Fruit fly (Drosophila melanogaster): ENCODE results near the gene CG15571.
A peak's percentile ranks its signal among the peaks of the same experiment; 100 is the strongest.

CG15571 gene

dm6 chrX:4205346-4206178 lies 11.6 kb downstream of the CG15571 start, which contains the start of gene Fas2 (continued):
- TF ChIP-seq CG18476 (GFP tag; optimal IDR thresholded peaks at IDR 0.05) (peak; percentile 45), CG17829 (tag; optimal IDR thresholded peaks at IDR 0.05) (peak; percentile 51), CG13775 (GFP tag; optimal IDR thresholded peaks at IDR 0.05) (no peak), phol (tag; optimal IDR thresholded peaks at IDR 0.05) (peak; percentile 21), btn (GFP tag; optimal IDR thresholded peaks at IDR 0.05) (peak; percentile 39), Fer1 (GFP tag; optimal IDR thresholded peaks at IDR 0.05) (peak; percentile 69), vnd (GFP tag; IDR thresholded peaks at IDR 0.05; ENCODE audit: partially characterized antibody) (no peak), Aef1 (GFP tag; IDR thresholded peaks at IDR 0.05) (no peak), slp2 (GFP tag; optimal IDR thresholded peaks at IDR 0.05) (no peak), D (optimal IDR thresholded peaks at IDR 0.05) (no peak), D (GFP tag; optimal IDR thresholded peaks at IDR 0.05) (peak; percentile 26), CG12299 (tag; optimal IDR thresholded peaks at IDR 0.05) (peak; percentile 47), CG7357 (GFP tag; IDR thresholded peaks at IDR 0.05) (0 out of 3 replicates have a peak, but pooled peaks have one; percentile 18), eve (GFP tag; optimal IDR thresholded peaks at IDR 0.05) (no peak), CG8359 (GFP tag; optimal IDR thresholded peaks at IDR 0.05; ENCODE audit: borderline replicate concordance) (no peak), stc (GFP tag; IDR thresholded peaks at IDR 0.05) (peak; percentile 50; the same call in 1 of the 2 replicates), CG12942 (GFP tag; optimal IDR thresholded peaks at IDR 0.05) (no peak), vfl (GFP tag; optimal IDR thresholded peaks at IDR 0.05) (no peak), crc (GFP tag; optimal IDR thresholded peaks at IDR 0.05) (no peak), CG17359 (tag; optimal IDR thresholded peaks at IDR 0.05) (peak; percentile 57), Deaf1 (tag; optimal IDR thresholded peaks at IDR 0.05) (peak; percentile 39), unc-4 (GFP tag; IDR thresholded peaks at IDR 0.05; ENCODE audit: partially characterized antibody) (no peak), tgo (GFP tag; IDR thresholded peaks at IDR 0.05) (peak; percentile 58; the same call in 2 of the 3 replicates), CG32532 (GFP tag; IDR thresholded peaks at IDR 0.05) (peak; percentile 58; the same call in 1 of the 2 replicates), CG13287 (GFP tag; IDR thresholded peaks at IDR 0.05; ENCODE audit: partially characterized antibody) (0 out of 2 replicates have a peak, but pooled peaks have one; percentile 39), MBD-R2 (GFP tag; IDR thresholded peaks at IDR 0.05) (peak; percentile 19; the same call in 1 of the 2 replicates), nmo (GFP tag; optimal IDR thresholded peaks at IDR 0.05) (peak; percentile 7), org-1 (GFP tag; optimal IDR thresholded peaks at IDR 0.05) (peak; percentile 42), tll (GFP tag; optimal IDR thresholded peaks at IDR 0.05) (no peak), ci (GFP tag; IDR thresholded peaks at IDR 0.05) (peak; percentile 90), CG34224 (GFP tag; IDR thresholded peaks at IDR 0.05; ENCODE audit: partially characterized antibody) (no peak), hbn (GFP tag; IDR thresholded peaks at IDR 0.05; ENCODE audit: partially characterized antibody) (no peak), CG9932 (GFP tag; IDR thresholded peaks at IDR 0.05) (peak; percentile 54), Mad (GFP tag; optimal IDR thresholded peaks at IDR 0.05) (peak; percentile 25), B-H2 (GFP tag; optimal IDR thresholded peaks at IDR 0.05) (peak; percentile 50), CG13894 (tag; optimal IDR thresholded peaks at IDR 0.05) (peak; percentile 56), CG30431 (GFP tag; optimal IDR thresholded peaks at IDR 0.05) (no peak), sc (optimal IDR thresholded peaks at IDR 0.05) (no peak), sc (GFP tag; optimal IDR thresholded peaks at IDR 0.05) (no peak), CG8478 (optimal IDR thresholded peaks at IDR 0.05) (no peak), Dek (tag; optimal IDR thresholded peaks at IDR 0.05) (peak; percentile 16), sna (GFP tag; IDR thresholded peaks at IDR 0.05; ENCODE audit: partially characterized antibody) (peak; percentile 19; the same call in 1 of the 2 replicates), crp (GFP tag; optimal IDR thresholded peaks at IDR 0.05) (no peak), CG10543 (GFP tag; optimal IDR thresholded peaks at IDR 0.05) (peak; percentile 73), CG15479 (GFP tag; optimal IDR thresholded peaks at IDR 0.05) (no peak), CG2116 (GFP tag; optimal IDR thresholded peaks at IDR 0.05) (no peak), CG12219 (GFP tag; optimal IDR thresholded peaks at IDR 0.05) (peak; percentile 11), wek (GFP tag; optimal IDR thresholded peaks at IDR 0.05) (peak; percentile 76)

Measured in whole organism, embryonic.